Worm (Caenorhabditis elegans) whole organism, midembryonic: ENCODE results near the gene str-144.

ENCODE experiments used
- T22C8.4 ChIP-seq: fragments of 200-800 bp; sonication (Bioruptor generic); IDR thresholded peaks from 2 replicates; pipeline ENCODE4 v1.3.6; 2022; ENCODE audit warnings: missing genetic modification characterization, missing compliant biosample characterization
- cog-1 ChIP-seq: sonication (generic microtip); optimal IDR thresholded peaks from 2 replicates; lab custom pipeline; 2016; ENCODE audit warnings: missing genetic modification characterization, missing compliant biosample characterization
- flt-1 ChIP-seq: fragments of 200-800 bp; sonication (Bioruptor generic); IDR thresholded peaks from 2 replicates; pipeline ENCODE4 v1.3.6; 2022; ENCODE audit warnings: missing genetic modification characterization, missing compliant biosample characterization
- klf-2 ChIP-seq: fragments of 200-800 bp; sonication (Bioruptor generic); conservative IDR thresholded peaks from 2 replicates; pipeline ENCODE4 v1.3.6; 2022; ENCODE audit warnings: missing genetic modification reagents, missing genetic modification characterization, missing compliant biosample characterization
- med-1 ChIP-seq: sonication (generic microtip); optimal IDR thresholded peaks from 2 replicates; lab custom pipeline; 2017; ENCODE audit warnings: missing genetic modification characterization, mild to moderate bottlenecking, missing compliant biosample characterization, antibody characterized with exemption, missing genetic modification reagents; ENCODE audit not compliant: insufficient read depth
- tab-1 ChIP-seq: fragments of 200-800 bp; sonication (Bioruptor generic); IDR thresholded peaks from 2 replicates; pipeline ENCODE4 v1.3.6; 2022; ENCODE audit warnings: missing genetic modification characterization, missing compliant biosample characterization
- ztf-23 ChIP-seq: fragments of 200-800 bp; sonication (Bioruptor generic); IDR thresholded peaks from 2 replicates; pipeline ENCODE4 v1.3.6; 2022; ENCODE audit warnings: missing genetic modification reagents, missing genetic modification characterization, missing compliant biosample characterization
- ztf-29 ChIP-seq: fragments of 200-800 bp; sonication (Bioruptor generic); IDR thresholded peaks from 2 replicates; pipeline ENCODE4 v1.3.6; 2022; ENCODE audit warnings: missing genetic modification reagents, missing genetic modification characterization, missing compliant biosample characterization

DNA sequence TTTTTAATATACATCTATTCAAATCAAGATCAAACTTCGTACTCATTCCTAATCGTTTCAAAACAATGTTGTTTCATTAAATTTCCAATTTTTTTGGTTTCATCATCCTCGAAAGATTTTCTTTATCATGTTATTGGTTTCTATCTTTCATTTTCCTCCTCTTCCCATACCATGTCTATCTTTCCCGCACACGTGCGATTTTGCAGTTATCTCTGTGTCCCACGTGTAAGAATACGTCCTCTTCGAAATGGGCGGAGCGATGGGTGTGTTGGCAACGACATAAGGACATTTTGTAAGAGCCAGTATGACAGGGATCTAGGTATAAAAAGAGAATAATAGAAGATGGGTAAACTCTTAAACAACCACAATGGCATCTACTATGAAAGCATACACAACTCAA, 45.6 kb downstream of the str-144 start, which contains the start of gene F43H9.4:
- TF ChIP-seq ztf-23 (GFP tag; lab: Robert Waterston, UW) (no peak), flt-1 (no peak), tab-1 (no peak), cog-1 (tag; lab: Kevin White, UChicago) (no peak), med-1 (GFP tag; lab: Kevin White, UChicago) (no peak), klf-2 (GFP tag; lab: Robert Waterston, UW) (no peak), ztf-29 (GFP tag; lab: Robert Waterston, UW) (no peak), T22C8.4 (no peak)
